Worm (Caenorhabditis elegans) whole organism, mixed stage, embryonic: ENCODE data around the gene rcan-1.

ENCODE experiments used
- ces-1 ChIP-seq: fragments of 150-350 bp; optimal IDR thresholded peaks from 2 replicates; lab custom pipeline; 2014; ENCODE audit warnings: missing biosample characterization, missing genetic modification reagents, missing genetic modification characterization
- elt-3 ChIP-seq: fragments of 150-350 bp; optimal IDR thresholded peaks from 2 replicates; lab custom pipeline; 2014; ENCODE audit warnings: missing biosample characterization, missing genetic modification characterization
- nhr-28 ChIP-seq: fragments of 150-350 bp; optimal IDR thresholded peaks from 2 replicates; lab custom pipeline; 2014; ENCODE audit warnings: missing biosample characterization, missing genetic modification characterization
- pha-4 ChIP-seq: fragments of 150-350 bp; optimal IDR thresholded peaks from 2 replicates; lab custom pipeline; 2018; ENCODE audit warnings: missing biosample characterization, missing genetic modification reagents, missing genetic modification characterization

- TF ChIP-seq elt-3 (tag; lab: Kevin White, UChicago) (no peak), ces-1 (GFP tag; lab: Kevin White, UChicago) (no peak), pha-4 (no peak), nhr-28 (no peak)
Observed at ce11 chrIII:5730980-5731636, 47.2 kb upstream of the rcan-1 start, which contains the start of the genes B0244.9 and B0244.7.
